Worm (Caenorhabditis elegans): ENCODE data around the gene C25H3.14.

Gene C25H3.14

DNA sequence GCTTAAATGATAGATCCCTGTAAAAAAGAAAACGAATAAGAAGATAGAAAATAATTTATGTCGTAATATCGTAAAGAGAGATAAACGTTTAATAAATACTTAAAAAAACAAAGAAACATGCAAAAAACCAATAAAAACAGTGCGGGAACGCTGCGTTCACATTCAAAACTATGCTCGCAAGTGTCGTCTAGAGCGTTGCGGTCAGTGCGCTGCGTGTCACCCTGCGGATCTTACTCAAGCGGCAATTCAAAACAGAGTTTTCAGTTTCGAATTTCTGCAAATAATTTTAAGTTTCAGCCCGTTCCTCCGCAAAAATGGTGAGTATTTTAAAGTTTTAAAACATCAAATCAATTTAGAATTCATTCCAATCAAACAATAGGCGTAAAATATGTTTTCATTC, 19.9 kb downstream of the C25H3.14 start, which contains the start of the genes tiar-1 and lelo-4 (continued):
- TF ChIP-seq lin-40 (tag; optimal IDR thresholded peaks at IDR 0.05) (peak; percentile 16), egl-44 (GFP tag; IDR thresholded peaks at IDR 0.05) (no peak), let-607 (tag; optimal IDR thresholded peaks at IDR 0.05) (peak in 1 of 2 experiments; percentile 10), nhr-80 (tag; optimal IDR thresholded peaks at IDR 0.05) (peak; percentile 27), snpc-3.4 (tag; optimal IDR thresholded peaks at IDR 0.05) (peak; percentile 72), hmg-1.2 (GFP tag; IDR thresholded peaks at IDR 0.05) (peak; percentile 43; the same call in 1 of the 2 replicates), C17E4.6 (GFP tag; IDR thresholded peaks at IDR 0.05) (no peak), ZK185.1 (tag; optimal IDR thresholded peaks at IDR 0.05; ENCODE audit: poor library complexity, severe bottlenecking) (peak; percentile 29), ekl-4 (GFP tag; IDR thresholded peaks at IDR 0.05) (0 out of 2 replicates have a peak, but pooled peaks have one; percentile 31), ceh-27 (GFP tag; optimal IDR thresholded peaks at IDR 0.05) (peak; percentile 78), madf-6 (GFP tag; IDR thresholded peaks at IDR 0.05) (peak; percentile 53; the same call in 1 of the 2 replicates), attf-5 (GFP tag; optimal IDR thresholded peaks at IDR 0.05) (peak; percentile 64), madf-8 (GFP tag; conservative IDR thresholded peaks at IDR 0.05) (no peak), lin-26 (GFP tag; IDR thresholded peaks at IDR 0.05) (no peak), B0336.3 (GFP tag; IDR thresholded peaks at IDR 0.05) (no peak), nfyb-1 (GFP tag; IDR thresholded peaks at IDR 0.05) (peak; percentile 61; the same call in 1 of the 2 replicates), ceh-91 (GFP tag; IDR thresholded peaks at IDR 0.05) (no peak), ceh-100 (GFP tag; IDR thresholded peaks at IDR 0.05) (peak; percentile 44; the same call in 1 of the 2 replicates), ceh-79 (tag; optimal IDR thresholded peaks at IDR 0.05) (no peak), Y95B8A.8 (GFP tag; IDR thresholded peaks at IDR 0.05) (no peak), dpl-1 (GFP tag; optimal IDR thresholded peaks at IDR 0.05) (peak; percentile 73), ztf-28 (GFP tag; IDR thresholded peaks at IDR 0.05) (no peak), rpc-1 (optimal IDR thresholded peaks at IDR 0.05) (no peak), rpc-1 (tag; optimal IDR thresholded peaks at IDR 0.05) (no peak), efl-1 (GFP tag; optimal IDR thresholded peaks at IDR 0.05) (peak; percentile 72), ztf-6 (GFP tag; IDR thresholded peaks at IDR 0.05) (no peak), F22D6.2 (tag; optimal IDR thresholded peaks at IDR 0.05) (no peak), nhr-90 (tag; optimal IDR thresholded peaks at IDR 0.05) (no peak), Y79H2A.3 (GFP tag; conservative IDR thresholded peaks at IDR 0.05) (no peak), lsl-1 (GFP tag; optimal IDR thresholded peaks at IDR 0.05) (peak; percentile 14), D2030.7 (GFP tag; IDR thresholded peaks at IDR 0.05) (peak; percentile 19; the same call in 1 of the 2 replicates), lin-35 (GFP tag; optimal IDR thresholded peaks at IDR 0.05) (peak in 1 of 3 experiments; percentile 62), snpc-1.3 (tag; optimal IDR thresholded peaks at IDR 0.05; ENCODE audit: insufficient read depth) (peak; percentile 52), snpc-4 (GFP tag; optimal IDR thresholded peaks at IDR 0.05) (peak; percentile 4), snpc-4 (tag; optimal IDR thresholded peaks at IDR 0.05) (peak in 3 of 4 experiments; percentile 27 to 63 (median 62)), ztf-22 (GFP tag; optimal IDR thresholded peaks at IDR 0.05) (no peak), F52B5.7 (tag; optimal IDR thresholded peaks at IDR 0.05) (no peak), dox-1 (GFP tag; IDR thresholded peaks at IDR 0.05) (peak; percentile 47; the same call in 1 of the 2 replicates)

DNA sequence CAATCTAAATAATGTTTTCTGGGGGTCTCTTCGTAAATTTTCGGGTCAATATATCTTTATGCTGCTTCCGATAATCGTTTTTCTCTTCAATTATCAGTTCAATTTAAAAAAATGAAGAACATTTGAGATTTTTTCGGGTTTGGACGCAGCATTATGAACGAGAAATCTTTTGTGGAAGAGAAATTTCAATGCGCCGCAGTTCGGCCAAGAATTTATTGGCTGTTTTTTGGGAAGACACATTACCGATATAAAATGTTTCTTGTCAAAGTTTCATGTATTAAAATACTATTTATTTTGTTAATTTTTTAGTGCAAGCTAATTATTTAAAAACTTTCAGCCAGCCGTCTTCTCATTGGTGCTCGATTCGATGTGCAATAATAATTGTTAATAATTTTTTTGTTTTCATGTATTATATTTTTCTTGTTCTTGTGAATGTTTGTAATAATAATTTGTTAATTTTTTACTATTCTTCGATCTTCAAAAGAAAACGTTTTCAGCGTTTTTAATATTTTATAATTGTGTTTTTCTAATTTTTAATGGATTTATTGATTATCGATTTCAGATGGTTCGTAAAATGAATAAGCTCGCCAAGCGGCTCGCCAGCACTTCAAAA, 21.0 kb downstream of the C25H3.14 start, which contains the start of the genes C18A3.10 and C18A3.3:
Gene C18A3.10, minus strand, starts transcription at position 101 of the 613 bp plus-strand sequence.
Gene C18A3.3, plus strand, starts transcription at position 563 of the 613 bp plus-strand sequence.
- TF ChIP-seq somi-1 (GFP tag; optimal IDR thresholded peaks at IDR 0.05) (no peak), nhr-80 (tag; optimal IDR thresholded peaks at IDR 0.05) (peak; percentile 27), madf-3 (GFP tag; IDR thresholded peaks at IDR 0.05) (0 out of 2 replicates have a peak, but pooled peaks have one; percentile 28), ceh-58 (GFP tag; IDR thresholded peaks at IDR 0.05) (no peak), F57A8.1 (GFP tag; optimal IDR thresholded peaks at IDR 0.05) (no peak)
